Fruit fly (Drosophila melanogaster) whole organism, embryonic: ENCODE measurements around the gene gammaCOP.

Experiments
- Atf3 ChIP-seq: fragments of 200-800 bp; sonication (Bioruptor generic); optimal IDR thresholded peaks from 3 replicates; lab custom pipeline; 2016; ENCODE audit warnings: missing biosample characterization, missing genetic modification characterization
- CG10147 ChIP-seq: fragments of 200-800 bp; sonication (Bioruptor generic); optimal IDR thresholded peaks from 2 replicates; lab custom pipeline; 2019; ENCODE audit warnings: missing biosample characterization, mild to moderate bottlenecking, missing genetic modification characterization, moderate library complexity
- CG10462 ChIP-seq: fragments of 200-800 bp; sonication (Bioruptor generic); optimal IDR thresholded peaks from 2 replicates; lab custom pipeline; 2016; ENCODE audit warnings: missing biosample characterization, missing genetic modification characterization
- CG12071 ChIP-seq: fragments of 200-800 bp; sonication (Bioruptor generic); optimal IDR thresholded peaks from 3 replicates; lab custom pipeline; 2018; ENCODE audit warnings: missing biosample characterization, mild to moderate bottlenecking, missing genetic modification characterization
- CG12155 ChIP-seq: fragments of 200-800 bp; sonication (Bioruptor generic); optimal IDR thresholded peaks from 3 replicates; lab custom pipeline; 2016; ENCODE audit warnings: missing biosample characterization, missing genetic modification characterization
- CG1233 ChIP-seq: fragments of 200-800 bp; sonication (Bioruptor generic); optimal IDR thresholded peaks from 4 replicates; lab custom pipeline; 2018; ENCODE audit warnings: missing biosample characterization, mild to moderate bottlenecking, missing genetic modification characterization
- CG14710 ChIP-seq: fragments of 200-800 bp; sonication (Bioruptor generic); optimal IDR thresholded peaks from 3 replicates; lab custom pipeline; 2019; ENCODE audit warnings: missing biosample characterization, mild to moderate bottlenecking, missing genetic modification characterization, moderate library complexity
- CG15011 ChIP-seq: fragments of 200-800 bp; sonication (Bioruptor generic); optimal IDR thresholded peaks from 3 replicates; lab custom pipeline; 2018; ENCODE audit warnings: missing biosample characterization, mild to moderate bottlenecking, missing genetic modification characterization
- CG1647 ChIP-seq: fragments of 200-800 bp; sonication (Bioruptor generic); optimal IDR thresholded peaks from 3 replicates; lab custom pipeline; 2016; ENCODE audit warnings: missing biosample characterization, missing genetic modification characterization
- CG17359 ChIP-seq: fragments of 200-800 bp; sonication (Bioruptor generic); optimal IDR thresholded peaks from 3 replicates; lab custom pipeline; 2018; ENCODE audit warnings: missing biosample characterization, mild to moderate bottlenecking, missing genetic modification characterization, moderate library complexity
- CG31365 ChIP-seq: fragments of 200-800 bp; sonication (Bioruptor generic); optimal IDR thresholded peaks from 2 replicates; lab custom pipeline; 2018; ENCODE audit warnings: missing biosample characterization, mild to moderate bottlenecking, missing genetic modification characterization
- CG32772 ChIP-seq: fragments of 200-800 bp; sonication (Bioruptor generic); IDR thresholded peaks from 2 replicates; pipeline ENCODE4 v1.3.6; 2022; ENCODE audit warnings: missing biosample characterization, missing genetic modification characterization
- CG33213 ChIP-seq: fragments of 200-800 bp; sonication (Bioruptor generic); optimal IDR thresholded peaks from 3 replicates; lab custom pipeline; 2016; ENCODE audit warnings: missing biosample characterization, missing genetic modification characterization
- CG5180 ChIP-seq: fragments of 200-800 bp; sonication (Bioruptor generic); optimal IDR thresholded peaks from 3 replicates; lab custom pipeline; 2017; ENCODE audit warnings: missing biosample characterization, missing genetic modification characterization, mild to moderate bottlenecking, moderate library complexity, missing genetic modification reagents
- CG6854 ChIP-seq: fragments of 200-800 bp; sonication (Bioruptor generic); optimal IDR thresholded peaks from 3 replicates; lab custom pipeline; 2017; ENCODE audit warnings: missing biosample characterization, mild to moderate bottlenecking, missing genetic modification characterization
- CG8281 ChIP-seq: fragments of 200-800 bp; sonication (Bioruptor generic); optimal IDR thresholded peaks from 2 replicates; lab custom pipeline; 2018; ENCODE audit warnings: missing biosample characterization, mild to moderate bottlenecking, missing genetic modification characterization, moderate library complexity
- CG8290 ChIP-seq, 3 experiments: fragments of 200-800 bp; sonication (Bioruptor generic); optimal IDR thresholded peaks; 2 replicates each; lab custom pipeline; 2016 to 2019; ENCODE audit warnings: missing biosample characterization in 3 of 3, missing genetic modification characterization in 3 of 3, mild to moderate bottlenecking in 2 of 3, moderate library complexity in 1 of 3
- CG8359 ChIP-seq: fragments of 200-800 bp; sonication (Bioruptor generic); optimal IDR thresholded peaks from 2 replicates; lab custom pipeline; 2017; ENCODE audit warnings: missing biosample characterization, mild to moderate bottlenecking, missing genetic modification characterization, borderline replicate concordance
- ERR ChIP-seq: fragments of 200-800 bp; sonication (Bioruptor generic); optimal IDR thresholded peaks from 2 replicates; lab custom pipeline; 2016; ENCODE audit warnings: missing biosample characterization, missing genetic modification characterization
- Gsc ChIP-seq: fragments of 200-800 bp; sonication (Bioruptor generic); IDR thresholded peaks from 2 replicates; pipeline ENCODE4 v1.3.6; 2022; ENCODE audit warnings: missing biosample characterization, missing genetic modification characterization
- HHEX ChIP-seq: fragments of 200-800 bp; sonication (Bioruptor generic); optimal IDR thresholded peaks from 3 replicates; lab custom pipeline; 2017; ENCODE audit warnings: missing biosample characterization, mild to moderate bottlenecking, missing genetic modification characterization, missing genetic modification reagents
- HLH3B ChIP-seq: fragments of 200-800 bp; sonication (Bioruptor generic); IDR thresholded peaks from 2 replicates; pipeline ENCODE4 v1.3.6; 2022; ENCODE audit warnings: missing biosample characterization, missing genetic modification characterization
- Hr51 ChIP-seq, 2 experiments: fragments of 200-800 bp; sonication (Bioruptor generic); optimal IDR thresholded peaks; 2 replicates in 1 of 2; 3 replicates in 1 of 2; lab custom pipeline; 2016 to 2018; ENCODE audit warnings: missing biosample characterization in 2 of 2, missing genetic modification characterization in 2 of 2, mild to moderate bottlenecking in 1 of 2, moderate library complexity in 1 of 2
- Hsf ChIP-seq: fragments of 200-800 bp; sonication (Bioruptor generic); optimal IDR thresholded peaks from 3 replicates; lab custom pipeline; 2016; ENCODE audit warnings: missing biosample characterization, missing genetic modification characterization
- Mrtf ChIP-seq: fragments of 200-800 bp; sonication (Bioruptor generic); IDR thresholded peaks from 3 replicates; pipeline ENCODE4 v1.3.6; 2022; ENCODE audit warnings: missing biosample characterization, missing genetic modification characterization
- Nf-YA ChIP-seq: fragments of 200-800 bp; sonication (Bioruptor generic); IDR thresholded peaks from 2 replicates; pipeline ENCODE4 v1.3.6; 2022; ENCODE audit warnings: missing biosample characterization, missing genetic modification characterization
- NfI ChIP-seq: fragments of 200-800 bp; sonication (Bioruptor generic); optimal IDR thresholded peaks from 3 replicates; lab custom pipeline; 2018; ENCODE audit warnings: missing biosample characterization, mild to moderate bottlenecking, missing genetic modification characterization, moderate library complexity
- Poxn ChIP-seq: fragments of 200-800 bp; sonication (Bioruptor generic); IDR thresholded peaks from 2 replicates; pipeline ENCODE4 v1.3.6; 2022; ENCODE audit warnings: missing biosample characterization, missing genetic modification characterization
- Six4 ChIP-seq: fragments of 200-800 bp; sonication (Bioruptor generic); optimal IDR thresholded peaks from 2 replicates; lab custom pipeline; 2016; ENCODE audit warnings: missing biosample characterization, missing genetic modification characterization
- ap ChIP-seq: fragments of 200-800 bp; sonication (Bioruptor generic); IDR thresholded peaks from 2 replicates; pipeline ENCODE4 v1.3.6; 2022; ENCODE audit warnings: missing biosample characterization, missing genetic modification characterization
- ara ChIP-seq: fragments of 200-800 bp; sonication (Bioruptor generic); IDR thresholded peaks from 2 replicates; pipeline ENCODE4 v1.3.6; 2022; ENCODE audit warnings: missing biosample characterization, missing genetic modification characterization
- bcd ChIP-seq: fragments of 200-800 bp; sonication (Bioruptor generic); optimal IDR thresholded peaks from 2 replicates; lab custom pipeline; 2017; ENCODE audit warnings: missing biosample characterization, mild to moderate bottlenecking, missing genetic modification characterization
- bowl ChIP-seq: fragments of 200-800 bp; sonication (Bioruptor generic); IDR thresholded peaks from 2 replicates; pipeline ENCODE4 v1.3.6; 2022; ENCODE audit warnings: missing biosample characterization, missing genetic modification characterization
- bsh ChIP-seq, 2 experiments: fragments of 200-800 bp; sonication (Bioruptor generic); optimal IDR thresholded peaks; 2 replicates each; lab custom pipeline; 2017 to 2018; ENCODE audit warnings: mild to moderate bottlenecking in 2 of 2, missing biosample characterization in 2 of 2, missing genetic modification characterization in 2 of 2, moderate library complexity in 1 of 2
- cad ChIP-seq: fragments of >200 bp; optimal IDR thresholded peaks from 2 replicates; lab custom pipeline; 2017; ENCODE audit warnings: missing biosample characterization, missing genetic modification characterization
- cas ChIP-seq: fragments of 200-800 bp; sonication (Bioruptor generic); IDR thresholded peaks from 2 replicates; pipeline ENCODE4 v1.3.6; 2022; ENCODE audit warnings: missing biosample characterization, missing genetic modification characterization
- chif ChIP-seq, 2 experiments: fragments of 200-800 bp; sonication (Bioruptor generic); optimal IDR thresholded peaks; 3 replicates each; lab custom pipeline; 2016; ENCODE audit warnings: missing biosample characterization in 2 of 2, missing genetic modification characterization in 2 of 2
- dpn ChIP-seq, 2 experiments: fragments of 200-800 bp; sonication (Bioruptor generic); optimal IDR thresholded peaks; 3 replicates each; lab custom pipeline; 2016; ENCODE audit warnings: missing biosample characterization in 2 of 2, missing genetic modification characterization in 2 of 2
- ewg ChIP-seq: fragments of 200-800 bp; sonication (Bioruptor generic); optimal IDR thresholded peaks from 3 replicates; lab custom pipeline; 2017; ENCODE audit warnings: mild to moderate bottlenecking, missing biosample characterization, missing genetic modification reagents, missing genetic modification characterization
- fd64A ChIP-seq: fragments of 200-800 bp; sonication (Bioruptor generic); optimal IDR thresholded peaks from 3 replicates; lab custom pipeline; 2018; ENCODE audit warnings: missing biosample characterization, mild to moderate bottlenecking, missing genetic modification characterization
- fru ChIP-seq: fragments of >200 bp; optimal IDR thresholded peaks from 2 replicates; lab custom pipeline; 2017
- hbn ChIP-seq: fragments of 200-800 bp; sonication (Bioruptor generic); IDR thresholded peaks from 2 replicates; pipeline ENCODE4 v1.3.6; 2022; ENCODE audit warnings: missing biosample characterization, missing genetic modification characterization; ENCODE audit not compliant: partially characterized antibody
- pan ChIP-seq, 4 experiments: fragments of >200 bp in 3 of 4; fragments of 200-800 bp in 1 of 4; sonication (Bioruptor generic) in 1 of 4; optimal IDR thresholded peaks in 3 of 4; IDR thresholded peaks in 1 of 4; 2 replicates each; pipeline versions ENCODE4 v1.3.6 to Lab custom; 2017 to 2022; ENCODE audit warnings: missing biosample characterization in 2 of 4, missing genetic modification characterization in 2 of 4, mixed read lengths in 1 of 4
- pfk ChIP-seq: fragments of 200-800 bp; sonication (Bioruptor generic); optimal IDR thresholded peaks from 2 replicates; lab custom pipeline; 2018; ENCODE audit warnings: missing biosample characterization, mild to moderate bottlenecking, missing genetic modification characterization, moderate library complexity
- schlank ChIP-seq: fragments of 200-800 bp; sonication (Bioruptor generic); optimal IDR thresholded peaks from 2 replicates; lab custom pipeline; 2018; ENCODE audit warnings: missing biosample characterization, mild to moderate bottlenecking, missing genetic modification characterization
- sug ChIP-seq: fragments of 200-800 bp; optimal IDR thresholded peaks from 2 replicates; lab custom pipeline; 2019; ENCODE audit warnings: missing biosample characterization, mild to moderate bottlenecking, missing genetic modification characterization, moderate library complexity
- tio ChIP-seq: fragments of 200-800 bp; sonication (Bioruptor generic); optimal IDR thresholded peaks from 2 replicates; lab custom pipeline; 2017; ENCODE audit warnings: missing biosample characterization, missing genetic modification characterization, inconsistent platforms
- tll ChIP-seq, 2 experiments: fragments of 200-800 bp in 1 of 2; fragments of >200 bp in 1 of 2; sonication (Bioruptor generic) in 1 of 2; optimal IDR thresholded peaks; 2 replicates each; lab custom pipeline; 2017 to 2019; ENCODE audit warnings: missing biosample characterization in 2 of 2, missing genetic modification characterization in 2 of 2, mild to moderate bottlenecking in 1 of 2, moderate library complexity in 1 of 2
- zen ChIP-seq: fragments of 200-800 bp; sonication (Bioruptor generic); optimal IDR thresholded peaks from 3 replicates; lab custom pipeline; 2018; ENCODE audit warnings: missing biosample characterization, mild to moderate bottlenecking, missing genetic modification characterization, moderate library complexity

gammaCOP gene

dm6 chr3R:31566738-31567137 is 5.2 kb upstream of the gammaCOP start (continued):
- TF ChIP-seq cad (GFP tag; lab: Kevin White, UChicago) (no peak), bcd (GFP tag; lab: Kevin White, UChicago) (peak; percentile 18), Gsc (GFP tag; lab: Robert Waterston, UW) (peak; percentile 44; the same call in 1 of the 2 replicates), bowl (GFP tag; lab: Robert Waterston, UW) (no peak), Hsf (peak; percentile 16), Nf-YA (GFP tag; lab: Robert Waterston, UW) (0 out of 2 replicates have a peak, but pooled peaks have one; percentile 56), tio (GFP tag; lab: Kevin White, UChicago) (no peak), CG33213 (GFP tag; lab: Kevin White, UChicago) (peak; percentile 16), zen (tag; lab: Kevin White, UChicago) (no peak), Hr51 (GFP tag; optimal IDR thresholded peaks at IDR 0.05; lab: Kevin White, UChicago) (no peak), chif (GFP tag; optimal IDR thresholded peaks at IDR 0.05; lab: Kevin White, UChicago) (peak; percentile 46 to 60), CG17359 (tag; lab: Kevin White, UChicago) (peak; percentile 68), cas (no peak), ERR (GFP tag; lab: Kevin White, UChicago) (no peak), CG31365 (tag; lab: Kevin White, UChicago) (no peak), CG5180 (GFP tag; lab: Kevin White, UChicago) (no peak), CG8359 (GFP tag; lab: Kevin White, UChicago) (peak; percentile 4), CG32772 (GFP tag; lab: Robert Waterston, UW) (peak; percentile 47; the same call in 1 of the 2 replicates), ara (peak; percentile 80; the same call in 1 of the 2 replicates), CG1233 (peak; percentile 34), CG12155 (no peak), hbn (GFP tag; lab: Robert Waterston, UW) (no peak), pfk (GFP tag; lab: Kevin White, UChicago) (no peak), CG10462 (GFP tag; lab: Kevin White, UChicago) (no peak), CG8281 (no peak), ewg (GFP tag; lab: Kevin White, UChicago) (peak; percentile 35), tll (GFP tag; optimal IDR thresholded peaks at IDR 0.05; lab: Kevin White, UChicago) (no peak), sug (tag; lab: Kevin White, UChicago) (no peak), pan (optimal IDR thresholded peaks at IDR 0.05; lab: Kevin White, UChicago) (no peak), pan (GFP tag; optimal IDR thresholded peaks at IDR 0.05 in 1 of 2, IDR thresholded peaks at IDR 0.05 in 1 of 2) (peak in 1 of 2 experiments; percentile 32), CG15011 (no peak), CG10147 (no peak), ap (GFP tag; lab: Robert Waterston, UW) (0 out of 2 replicates have a peak, but pooled peaks have one; percentile 44), Atf3 (GFP tag; lab: Kevin White, UChicago) (no peak), CG6854 (no peak), CG14710 (tag; lab: Kevin White, UChicago) (peak; percentile 56), CG12071 (no peak), schlank (no peak), HHEX (GFP tag; lab: Kevin White, UChicago) (peak; percentile 9), fd64A (GFP tag; lab: Kevin White, UChicago) (no peak), NfI (peak; percentile 14), Six4 (GFP tag; lab: Kevin White, UChicago) (peak; percentile 17), CG8290 (GFP tag; optimal IDR thresholded peaks at IDR 0.05; lab: Kevin White, UChicago) (no peak), CG8290 (tag; optimal IDR thresholded peaks at IDR 0.05; lab: Kevin White, UChicago) (no peak), bsh (GFP tag; optimal IDR thresholded peaks at IDR 0.05; lab: Kevin White, UChicago) (peak; percentile 59 to 74), HLH3B (GFP tag; lab: Robert Waterston, UW) (peak; percentile 73), Mrtf (GFP tag; lab: Robert Waterston, UW) (peak; percentile 56; the same call in 1 of the 3 replicates), CG1647 (peak; percentile 6), fru (lab: Kevin White, UChicago) (no peak), Poxn (no peak), dpn (GFP tag; optimal IDR thresholded peaks at IDR 0.05; lab: Kevin White, UChicago) (peak; percentile 18 to 32)
